Worm (Caenorhabditis elegans): Measurements from ENCODE around the gene F55D1.1.

F55D1.1 gene

DNA sequence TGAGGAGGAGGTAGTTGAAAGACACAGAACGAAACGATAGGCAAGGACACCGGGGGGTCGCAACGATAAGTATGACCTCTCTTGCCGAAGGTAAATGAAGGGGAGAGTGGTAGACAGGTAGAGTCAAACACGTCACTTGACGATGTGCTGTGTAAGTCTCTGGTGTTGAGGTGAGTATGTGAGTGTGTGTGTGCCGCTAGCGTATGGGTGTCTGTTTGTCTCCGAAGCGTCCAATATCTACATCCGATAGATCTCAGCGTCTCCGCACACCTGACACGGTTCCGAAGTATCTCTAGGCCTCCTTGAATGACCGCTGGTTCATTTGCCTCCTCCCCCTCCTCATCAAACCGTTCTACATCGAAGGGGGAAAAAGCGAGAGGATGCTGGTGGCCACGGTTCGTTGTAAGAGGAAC is 14.5 kb upstream of the F55D1.1 start:
- TF ChIP-seq unc-62 (GFP tag; optimal IDR thresholded peaks at IDR 0.05) (no peak), elt-2 (tag; optimal IDR thresholded peaks at IDR 0.05) (no peak), lin-14 (GFP tag; optimal IDR thresholded peaks at IDR 0.05) (peak; percentile 95), ceh-90 (tag; optimal IDR thresholded peaks at IDR 0.05) (no peak), tlp-1 (tag; optimal IDR thresholded peaks at IDR 0.05) (no peak), nhr-85 (tag) (peak; percentile 94), nhr-20 (tag; optimal IDR thresholded peaks at IDR 0.05) (peak; percentile 84), ces-1 (GFP tag; optimal IDR thresholded peaks at IDR 0.05) (no peak), efl-1 (optimal IDR thresholded peaks at IDR 0.05) (peak; percentile 8 to 34), efl-1 (GFP tag; optimal IDR thresholded peaks at IDR 0.05 in 1 of 2) (no peak), vab-15 (tag; optimal IDR thresholded peaks at IDR 0.05) (no peak), unc-130 (tag; optimal IDR thresholded peaks at IDR 0.05) (peak; percentile 82), swsn-7 (tag; optimal IDR thresholded peaks at IDR 0.05) (peak; percentile 52), C16A3.4 (tag; optimal IDR thresholded peaks at IDR 0.05) (peak; percentile 65), fkh-8 (tag; optimal IDR thresholded peaks at IDR 0.05) (peak; percentile 59), nhr-19 (GFP tag; conservative IDR thresholded peaks at IDR 0.05) (peak; percentile 65), snpc-4 (tag; optimal IDR thresholded peaks at IDR 0.05) (no peak), lir-3 (tag; optimal IDR thresholded peaks at IDR 0.05; ENCODE audit: poor library complexity) (no peak), nhr-84 (tag; optimal IDR thresholded peaks at IDR 0.05) (no peak), ets-5 (GFP tag; IDR thresholded peaks at IDR 0.05) (no peak), fkh-4 (tag; optimal IDR thresholded peaks at IDR 0.05; ENCODE audit: borderline replicate concordance) (no peak), fkh-10 (GFP tag; optimal IDR thresholded peaks at IDR 0.05) (no peak), aha-1 (tag; optimal IDR thresholded peaks at IDR 0.05) (no peak), hpl-2 (GFP tag; optimal IDR thresholded peaks at IDR 0.05) (no peak), isw-1 (GFP tag; IDR thresholded peaks at IDR 0.05) (no peak), nhr-76 (tag; optimal IDR thresholded peaks at IDR 0.05) (peak; percentile 62), pax-3 (tag; optimal IDR thresholded peaks at IDR 0.05) (no peak), egl-13 (tag; optimal IDR thresholded peaks at IDR 0.05) (no peak), ztf-11 (tag; optimal IDR thresholded peaks at IDR 0.05) (no peak), sptf-1 (tag; optimal IDR thresholded peaks at IDR 0.05) (no peak), lin-15B (tag; optimal IDR thresholded peaks at IDR 0.05) (no peak), nhr-28 (tag; optimal IDR thresholded peaks at IDR 0.05) (no peak), nhr-237 (tag; optimal IDR thresholded peaks at IDR 0.05) (no peak), pag-3 (tag; optimal IDR thresholded peaks at IDR 0.05; ENCODE audit: borderline replicate concordance, insufficient read depth) (no peak), F16B12.6 (tag; optimal IDR thresholded peaks at IDR 0.05) (no peak), ceh-8 (GFP tag; optimal IDR thresholded peaks at IDR 0.05) (no peak), efl-3 (GFP tag; optimal IDR thresholded peaks at IDR 0.05) (no peak), hlh-4 (tag; optimal IDR thresholded peaks at IDR 0.05) (no peak), mep-1 (tag; optimal IDR thresholded peaks at IDR 0.05) (peak; percentile 64), ceh-63 (GFP tag; optimal IDR thresholded peaks at IDR 0.05) (no peak), zip-4 (GFP tag; optimal IDR thresholded peaks at IDR 0.05) (no peak), lin-13 (GFP tag; optimal IDR thresholded peaks at IDR 0.05) (no peak), unc-30 (tag; optimal IDR thresholded peaks at IDR 0.05) (no peak), ama-1 (optimal IDR thresholded peaks at IDR 0.05) (no peak), jun-1 (tag; optimal IDR thresholded peaks at IDR 0.05) (peak; percentile 60), egl-27 (tag; optimal IDR thresholded peaks at IDR 0.05) (peak in 1 of 2 experiments; percentile 84), lsy-2 (tag; optimal IDR thresholded peaks at IDR 0.05) (peak; percentile 35 to 72), xbp-1 (tag; optimal IDR thresholded peaks at IDR 0.05) (peak; percentile 56), dpl-1 (GFP tag; optimal IDR thresholded peaks at IDR 0.05) (peak in 1 of 3 experiments; percentile 15), mdl-1 (tag; optimal IDR thresholded peaks at IDR 0.05) (peak in 1 of 2 experiments; percentile 82), C04F5.9 (tag; optimal IDR thresholded peaks at IDR 0.05) (no peak), nhr-12 (tag; optimal IDR thresholded peaks at IDR 0.05) (no peak), nhr-11 (tag; optimal IDR thresholded peaks at IDR 0.05) (no peak), sup-37 (GFP tag; optimal IDR thresholded peaks at IDR 0.05) (no peak)
